Fruit fly (Drosophila melanogaster) whole organism, adult: ENCODE data around the gene CG5402.

Experiments used
- CG12768 ChIP-seq: fragments of 200-800 bp; sonication (Bioruptor generic); optimal IDR thresholded peaks from 2 replicates; lab custom pipeline; 2017; ENCODE audit warnings: missing biosample characterization, missing genetic modification characterization, mild to moderate bottlenecking, moderate library complexity, missing genetic modification reagents
- CG14711 ChIP-seq: fragments of 200-800 bp; sonication (Bioruptor generic); optimal IDR thresholded peaks from 2 replicates; lab custom pipeline; 2018; ENCODE audit warnings: missing biosample characterization, mild to moderate bottlenecking, missing genetic modification characterization, moderate library complexity
- CG1620 ChIP-seq: fragments of 200-800 bp; sonication (Bioruptor generic); optimal IDR thresholded peaks from 2 replicates; lab custom pipeline; 2016; ENCODE audit warnings: missing biosample characterization, missing genetic modification characterization
- CG5204 ChIP-seq: fragments of 200-800 bp; sonication (Bioruptor generic); optimal IDR thresholded peaks from 2 replicates; lab custom pipeline; 2016; ENCODE audit warnings: missing biosample characterization, missing genetic modification characterization
- CG7045 ChIP-seq: fragments of 200-800 bp; sonication (Bioruptor generic); optimal IDR thresholded peaks from 2 replicates; lab custom pipeline; 2017; ENCODE audit warnings: missing biosample characterization, mild to moderate bottlenecking, missing genetic modification characterization
- CG7101 ChIP-seq: fragments of 200-800 bp; sonication (Bioruptor generic); optimal IDR thresholded peaks from 2 replicates; lab custom pipeline; 2018; ENCODE audit warnings: missing biosample characterization, mild to moderate bottlenecking, missing genetic modification characterization, moderate library complexity
- Clk ChIP-seq: fragments of 200-800 bp; sonication (Bioruptor generic); optimal IDR thresholded peaks from 2 replicates; lab custom pipeline; 2017; ENCODE audit warnings: missing biosample characterization, missing genetic modification characterization
- Crg-1 ChIP-seq: fragments of 200-800 bp; sonication (Bioruptor generic); optimal IDR thresholded peaks from 2 replicates; lab custom pipeline; 2016; ENCODE audit warnings: missing biosample characterization, missing genetic modification characterization
- bab1 ChIP-seq: fragments of 200-800 bp; sonication (Bioruptor generic); optimal IDR thresholded peaks from 3 replicates; lab custom pipeline; 2019; ENCODE audit warnings: missing biosample characterization, mild to moderate bottlenecking, missing genetic modification characterization, moderate library complexity
- cic ChIP-seq: fragments of 200-800 bp; sonication (Bioruptor generic); optimal IDR thresholded peaks from 2 replicates; lab custom pipeline; 2017; ENCODE audit warnings: missing biosample characterization, mild to moderate bottlenecking, missing genetic modification characterization, moderate library complexity
- kay ChIP-seq: fragments of 200-800 bp; sonication (Bioruptor generic); peaks from one replicate; lab custom pipeline; 2016; ENCODE audit warnings: missing biosample characterization, missing genetic modification characterization, borderline replicate concordance
- ovo ChIP-seq: fragments of 200-800 bp; sonication (Bioruptor generic); optimal IDR thresholded peaks from 2 replicates; lab custom pipeline; 2016; ENCODE audit warnings: missing biosample characterization, missing genetic modification characterization
- pad ChIP-seq: fragments of 200-800 bp; sonication (Bioruptor generic); optimal IDR thresholded peaks from 3 replicates; lab custom pipeline; 2017; ENCODE audit warnings: missing biosample characterization, missing genetic modification characterization, mild to moderate bottlenecking, moderate library complexity, missing genetic modification reagents
- toe ChIP-seq: fragments of 200-800 bp; sonication (Bioruptor generic); optimal IDR thresholded peaks from 2 replicates; lab custom pipeline; 2016; ENCODE audit warnings: missing biosample characterization, missing genetic modification characterization

DNA sequence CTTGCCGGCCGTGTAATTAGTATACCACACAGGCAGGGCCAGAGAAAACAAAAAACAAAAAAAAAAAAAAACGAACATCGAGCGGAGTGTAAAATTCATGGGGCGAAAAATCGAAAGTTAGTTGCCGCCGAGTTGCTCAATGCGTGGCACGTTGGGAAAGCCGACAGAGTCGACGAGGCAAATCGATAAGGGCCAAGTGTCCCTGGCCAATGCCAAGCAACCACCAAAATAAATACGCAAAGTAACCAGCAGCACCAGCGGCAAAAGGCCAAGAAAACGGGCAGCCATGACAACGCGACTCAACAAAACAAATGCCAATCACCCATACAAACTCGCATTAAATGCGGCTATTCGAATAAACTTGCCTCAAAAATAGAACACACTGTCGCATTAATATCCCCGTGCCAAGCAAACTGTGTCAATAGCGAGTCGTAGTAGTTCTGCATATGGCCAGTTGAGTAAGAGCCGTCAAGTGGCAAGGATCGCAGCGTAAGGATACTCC is 17.7 kb upstream of the CG5402 start, which contains the start of gene CG12885:
- TF ChIP-seq Clk: no peak
- TF ChIP-seq CG14711 (tag; lab: Kevin White, UChicago): no peak
- no peak for TF ChIP-seq kay (GFP tag; lab: Kevin White, UChicago)
- no peak for TF ChIP-seq CG12768 (GFP tag; lab: Kevin White, UChicago)
- no peak for TF ChIP-seq ovo (GFP tag; lab: Kevin White, UChicago)
- no peak for TF ChIP-seq CG5204
- no peak for TF ChIP-seq cic (GFP tag; lab: Kevin White, UChicago)
- TF ChIP-seq CG7101: no peak
- TF ChIP-seq CG7045: no peak
- TF ChIP-seq pad: no peak
- TF ChIP-seq bab1 (GFP tag; lab: Kevin White, UChicago): no peak
- no peak for TF ChIP-seq Crg-1 (GFP tag; lab: Kevin White, UChicago)
- no peak for TF ChIP-seq toe (GFP tag; lab: Kevin White, UChicago)
- TF ChIP-seq CG1620: no peak
